Fruit fly (Drosophila melanogaster): ENCODE data around the gene dnt.
A peak's percentile ranks its signal among the peaks of the same experiment; 100 is the strongest.

Gene dnt

dm6 chr2L:19342018-19342417 is 21.0 kb downstream of the dnt start (continued):
- TF ChIP-seq nom (GFP tag; optimal IDR thresholded peaks at IDR 0.05) (peak; percentile 86), CG10274 (GFP tag; optimal IDR thresholded peaks at IDR 0.05) (no peak), CG9932 (GFP tag; IDR thresholded peaks at IDR 0.05) (no peak), CG4730 (GFP tag; IDR thresholded peaks at IDR 0.05) (no peak), Mes4 (GFP tag; optimal IDR thresholded peaks at IDR 0.05) (no peak), Ada2b (GFP tag; IDR thresholded peaks at IDR 0.05) (no peak), H15 (GFP tag; IDR thresholded peaks at IDR 0.05) (peak; percentile 52; the same call in 1 of the 3 replicates), vnd (GFP tag; IDR thresholded peaks at IDR 0.05; ENCODE audit: partially characterized antibody) (no peak), aop (GFP tag; IDR thresholded peaks at IDR 0.05) (no peak), CG10431 (GFP tag; optimal IDR thresholded peaks at IDR 0.05) (no peak), Bdp1 (GFP tag; optimal IDR thresholded peaks at IDR 0.05) (peak; percentile 5), fd3F (GFP tag; optimal IDR thresholded peaks at IDR 0.05) (no peak), CG5953 (GFP tag; IDR thresholded peaks at IDR 0.05) (no peak), ssp (GFP tag; IDR thresholded peaks at IDR 0.05) (no peak), Ssrp (tag; optimal IDR thresholded peaks at IDR 0.05) (peak; percentile 64), Stat92E (GFP tag; optimal IDR thresholded peaks at IDR 0.05) (no peak), ash1 (GFP tag; optimal IDR thresholded peaks at IDR 0.05) (no peak), pzg (GFP tag; optimal IDR thresholded peaks at IDR 0.05) (no peak), mirr (GFP tag; optimal IDR thresholded peaks at IDR 0.05) (no peak), CG9876 (GFP tag; optimal IDR thresholded peaks at IDR 0.05) (no peak), dan (GFP tag; IDR thresholded peaks at IDR 0.05) (no peak), CG11695 (GFP tag; IDR thresholded peaks at IDR 0.05) (0 out of 3 replicates have a peak, but pooled peaks have one; percentile 16), CG1603 (tag; optimal IDR thresholded peaks at IDR 0.05) (peak; percentile 83), Mrtf (GFP tag; IDR thresholded peaks at IDR 0.05) (no peak), nau (GFP tag; optimal IDR thresholded peaks at IDR 0.05) (no peak), Xbp1 (GFP tag; optimal IDR thresholded peaks at IDR 0.05) (peak; percentile 62), gcm (GFP tag; optimal IDR thresholded peaks at IDR 0.05) (peak; percentile 94), lbe (GFP tag; optimal IDR thresholded peaks at IDR 0.05) (no peak), Pdp1 (GFP tag; optimal IDR thresholded peaks at IDR 0.05) (no peak), wor (GFP tag; IDR thresholded peaks at IDR 0.05) (peak; percentile 32; the same call in 1 of the 2 replicates), lab (GFP tag; optimal IDR thresholded peaks at IDR 0.05) (peak; percentile 3), Neu2 (GFP tag; optimal IDR thresholded peaks at IDR 0.05; ENCODE audit: borderline replicate concordance) (no peak), CG9215 (GFP tag; IDR thresholded peaks at IDR 0.05) (no peak), Hr3 (GFP tag; optimal IDR thresholded peaks at IDR 0.05) (peak; percentile 26), dysf (GFP tag; IDR thresholded peaks at IDR 0.05) (peak; percentile 15; the same call in 1 of the 3 replicates), psq (GFP tag; optimal IDR thresholded peaks at IDR 0.05) (no peak), ranshi (GFP tag; IDR thresholded peaks at IDR 0.05) (no peak), CG2202 (tag; optimal IDR thresholded peaks at IDR 0.05) (peak; percentile 51), klu (GFP tag; IDR thresholded peaks at IDR 0.05) (no peak; the same call in 1 of the 2 replicates), Lhr (GFP tag; optimal IDR thresholded peaks at IDR 0.05) (peak; percentile 37), CG2199 (GFP tag; IDR thresholded peaks at IDR 0.05) (no peak), Hand (GFP tag; optimal IDR thresholded peaks at IDR 0.05) (no peak), sd (tag; optimal IDR thresholded peaks at IDR 0.05) (no peak), Dad (GFP tag; optimal IDR thresholded peaks at IDR 0.05) (no peak), insv (GFP tag; optimal IDR thresholded peaks at IDR 0.05) (no peak), Fer1 (GFP tag; optimal IDR thresholded peaks at IDR 0.05) (no peak), Scr (GFP tag; IDR thresholded peaks at IDR 0.05; ENCODE audit: partially characterized antibody) (no peak), abd-A (tag; optimal IDR thresholded peaks at IDR 0.05) (no peak), seq (GFP tag; IDR thresholded peaks at IDR 0.05) (no peak), crp (GFP tag; optimal IDR thresholded peaks at IDR 0.05) (no peak), run (tag; optimal IDR thresholded peaks at IDR 0.05) (no peak)

Measured in whole organism, embryonic.